Fruit fly (Drosophila melanogaster): ENCODE data around the gene meng.
A peak's percentile ranks its signal among the peaks of the same experiment; 100 is the strongest.

meng gene

DNA sequence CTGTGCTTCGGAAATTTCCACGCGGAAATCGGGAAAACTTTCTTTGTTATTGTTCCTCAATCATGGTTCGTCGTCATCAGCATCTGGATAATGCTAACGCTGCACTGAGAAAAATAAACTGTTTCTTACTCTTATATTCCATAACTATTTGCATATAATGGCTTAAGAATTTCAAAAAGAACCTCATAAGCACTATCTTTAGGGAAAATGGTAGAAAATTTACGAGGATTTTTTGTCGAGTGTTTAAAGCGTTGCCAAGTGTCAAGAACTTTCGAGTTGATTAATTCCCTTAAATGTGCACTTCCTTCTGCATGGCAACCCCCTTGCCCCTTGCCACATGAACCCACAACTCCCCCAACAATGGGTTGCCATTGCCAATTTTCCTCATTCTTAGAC is 45.7 kb downstream of the meng start (continued):
- peak; percentile 42 for TF ChIP-seq gsb-n (tag; optimal IDR thresholded peaks at IDR 0.05)
- no peak for TF ChIP-seq Hand (GFP tag; optimal IDR thresholded peaks at IDR 0.05)
- no peak for TF ChIP-seq gcm2 (GFP tag; optimal IDR thresholded peaks at IDR 0.05)
- no peak for TF ChIP-seq HLHmδ (GFP tag; optimal IDR thresholded peaks at IDR 0.05)
- no peak for TF ChIP-seq Lim3 (GFP tag; IDR thresholded peaks at IDR 0.05)
- no peak for TF ChIP-seq sd (tag; optimal IDR thresholded peaks at IDR 0.05)
- TF ChIP-seq CG12391 (tag; optimal IDR thresholded peaks at IDR 0.05), result peak; percentile 44
- TF ChIP-seq p53 (GFP tag; optimal IDR thresholded peaks at IDR 0.05), result peak; percentile 12
- TF ChIP-seq kni (GFP tag; optimal IDR thresholded peaks at IDR 0.05), result no peak
- TF ChIP-seq CG12769 (tag; optimal IDR thresholded peaks at IDR 0.05), result no peak
- peak; percentile 27 for TF ChIP-seq zfh2 (GFP tag; optimal IDR thresholded peaks at IDR 0.05)
- no peak for TF ChIP-seq Poxn (GFP tag; IDR thresholded peaks at IDR 0.05)
- peak; percentile 48 for TF ChIP-seq CG7786 (GFP tag; optimal IDR thresholded peaks at IDR 0.05)
- no peak for TF ChIP-seq CG8478 (optimal IDR thresholded peaks at IDR 0.05)
- TF ChIP-seq schlank (tag; optimal IDR thresholded peaks at IDR 0.05), result no peak
- no peak for TF ChIP-seq CG14860 (GFP tag; IDR thresholded peaks at IDR 0.05; ENCODE audit: partially characterized antibody)
- no peak for TF ChIP-seq bbx (GFP tag; IDR thresholded peaks at IDR 0.05; ENCODE audit: partially characterized antibody)
- no peak for TF ChIP-seq sqz (GFP tag; optimal IDR thresholded peaks at IDR 0.05)
- TF ChIP-seq CG6654 (GFP tag; optimal IDR thresholded peaks at IDR 0.05), result peak; percentile 44
- peak; percentile 47 for TF ChIP-seq CG15601 (tag; optimal IDR thresholded peaks at IDR 0.05)
- no peak for TF ChIP-seq Hey (tag; optimal IDR thresholded peaks at IDR 0.05)
- no peak for TF ChIP-seq CG8765 (GFP tag; IDR thresholded peaks at IDR 0.05)
- TF ChIP-seq CG10147 (GFP tag; optimal IDR thresholded peaks at IDR 0.05), result peak; percentile 4
- TF ChIP-seq Hr3 (GFP tag; optimal IDR thresholded peaks at IDR 0.05), result peak; percentile 13
- no peak for TF ChIP-seq Elba2 (GFP tag; optimal IDR thresholded peaks at IDR 0.05)
- no peak for TF ChIP-seq ttk (GFP tag; IDR thresholded peaks at IDR 0.05)
- TF ChIP-seq kah (GFP tag; optimal IDR thresholded peaks at IDR 0.05), result no peak
- no peak for TF ChIP-seq CG14050 (GFP tag; IDR thresholded peaks at IDR 0.05)
- no peak; the same call in 1 of the 2 replicates for TF ChIP-seq CG11247 (GFP tag; IDR thresholded peaks at IDR 0.05)
- TF ChIP-seq tin (GFP tag; optimal IDR thresholded peaks at IDR 0.05), result peak; percentile 46
- no peak for TF ChIP-seq aop (GFP tag; IDR thresholded peaks at IDR 0.05)
- TF ChIP-seq ab (GFP tag; optimal IDR thresholded peaks at IDR 0.05), result peak; percentile 14
- peak; percentile 46 for TF ChIP-seq CG10366 (GFP tag; IDR thresholded peaks at IDR 0.05)
- peak; percentile 40 for TF ChIP-seq maf-S (GFP tag; optimal IDR thresholded peaks at IDR 0.05)
- peak; percentile 4 for TF ChIP-seq CG9876 (GFP tag; optimal IDR thresholded peaks at IDR 0.05)
- peak; percentile 56; the same call in 2 of the 3 replicates for TF ChIP-seq zfh1 (GFP tag; IDR thresholded peaks at IDR 0.05)
- TF ChIP-seq CG9609 (GFP tag; optimal IDR thresholded peaks at IDR 0.05), result peak; percentile 35
- TF ChIP-seq CG3281 (GFP tag; optimal IDR thresholded peaks at IDR 0.05), result peak; percentile 35
- no peak for TF ChIP-seq sna (GFP tag; IDR thresholded peaks at IDR 0.05; ENCODE audit: partially characterized antibody)
- TF ChIP-seq gfzf (GFP tag; optimal IDR thresholded peaks at IDR 0.05), result no peak
- no peak; the same call in 1 of the 2 replicates for TF ChIP-seq E2f2 (GFP tag; IDR thresholded peaks at IDR 0.05)
- TF ChIP-seq bowl (GFP tag; IDR thresholded peaks at IDR 0.05), result no peak
- TF ChIP-seq jing (GFP tag; optimal IDR thresholded peaks at IDR 0.05), result peak; percentile 45
- no peak for TF ChIP-seq dan (GFP tag; IDR thresholded peaks at IDR 0.05)
- peak; percentile 62 for TF ChIP-seq dati (GFP tag; IDR thresholded peaks at IDR 0.05)
- 0 out of 3 replicates have a peak, but pooled peaks have one; percentile 36 for TF ChIP-seq Mrtf (GFP tag; IDR thresholded peaks at IDR 0.05)
- TF ChIP-seq Nf-YC (tag; optimal IDR thresholded peaks at IDR 0.05), result no peak
- TF ChIP-seq gcm (GFP tag; optimal IDR thresholded peaks at IDR 0.05), result peak; percentile 11
- TF ChIP-seq esg (GFP tag; conservative IDR thresholded peaks at IDR 0.05), result no peak
- no peak for TF ChIP-seq CG16813 (GFP tag; IDR thresholded peaks at IDR 0.05; ENCODE audit: partially characterized antibody)
- no peak for TF ChIP-seq GATAe (GFP tag; conservative IDR thresholded peaks at IDR 0.05)
- no peak for TF ChIP-seq CG12299 (tag; optimal IDR thresholded peaks at IDR 0.05)
